Comparison of ENCODE assay signal across 2 worm cellular contexts in the genomic region with DNA sequence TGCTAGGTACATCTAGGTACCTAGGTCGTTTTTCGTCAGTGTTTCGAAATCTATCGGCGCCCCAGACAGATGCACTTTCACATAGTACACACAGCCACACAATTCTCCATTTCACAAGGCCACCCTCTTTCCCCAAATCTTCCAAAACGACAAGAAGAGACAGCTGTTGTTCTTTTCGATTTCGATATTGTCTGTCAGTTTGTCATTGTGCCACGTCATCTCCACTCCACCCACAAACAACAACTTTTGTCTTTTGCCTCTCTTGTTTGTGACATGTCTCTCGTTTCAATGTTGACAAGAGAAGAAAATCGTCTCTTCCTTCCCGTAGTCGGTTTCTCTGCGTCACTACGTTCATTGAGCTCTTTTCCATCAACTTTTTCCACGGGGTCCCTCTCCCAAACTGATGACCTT.
TF ChIP-seq lines count a peak whose summit lies in the region.

No protein-coding gene starts in this region.

TF ChIP-seq in whole organism, L2 larva, 48 proteins besides CTCF, POLR2A, EP300 and RAD21 (continued from another document):
- peak; percentile 76 for TF ChIP-seq sma-3 (GFP tag; optimal IDR thresholded peaks at IDR 0.05; lab: Kevin White, UChicago)
- peak; percentile 57 for TF ChIP-seq fos-1 (tag; optimal IDR thresholded peaks at IDR 0.05; lab: Kevin White, UChicago)
- peak; percentile 99 for TF ChIP-seq crh-2 (tag; optimal IDR thresholded peaks at IDR 0.05; lab: Kevin White, UChicago)
- TF ChIP-seq C34F6.9 (tag; optimal IDR thresholded peaks at IDR 0.05; lab: Kevin White, UChicago) = peak; percentile 87
- TF ChIP-seq egl-27 (tag; optimal IDR thresholded peaks at IDR 0.05; lab: Kevin White, UChicago) = peak; percentile 74
- TF ChIP-seq lsy-2 (tag; optimal IDR thresholded peaks at IDR 0.05; lab: Kevin White, UChicago) = peak in 1 of 2 experiments; percentile 82
- TF ChIP-seq lin-11 (tag; optimal IDR thresholded peaks at IDR 0.05; lab: Kevin White, UChicago) = no peak
- no peak for TF ChIP-seq elt-3 (tag; optimal IDR thresholded peaks at IDR 0.05; lab: Kevin White, UChicago)
- no peak for TF ChIP-seq gmeb-1 (tag; optimal IDR thresholded peaks at IDR 0.05; lab: Kevin White, UChicago)
- TF ChIP-seq ztf-11 (tag; optimal IDR thresholded peaks at IDR 0.05; lab: Kevin White, UChicago) = no peak
- TF ChIP-seq nhr-129 (tag; optimal IDR thresholded peaks at IDR 0.05; lab: Kevin White, UChicago) = peak; percentile 96
- TF ChIP-seq lin-13 (GFP tag; optimal IDR thresholded peaks at IDR 0.05; lab: Kevin White, UChicago) = peak; percentile 61
- TF ChIP-seq nhr-77 (tag; optimal IDR thresholded peaks at IDR 0.05; lab: Kevin White, UChicago) = no peak
- peak; percentile 30 for TF ChIP-seq sem-4 (tag; optimal IDR thresholded peaks at IDR 0.05; lab: Kevin White, UChicago)
- peak in 1 of 2 experiments; percentile 60 for TF ChIP-seq mdl-1 (tag; optimal IDR thresholded peaks at IDR 0.05; lab: Kevin White, UChicago)
- TF ChIP-seq nhr-6 (tag; optimal IDR thresholded peaks at IDR 0.05; lab: Kevin White, UChicago) = peak; percentile 82
- TF ChIP-seq unc-55 (GFP tag; optimal IDR thresholded peaks at IDR 0.05; lab: Kevin White, UChicago) = peak; percentile 7
- TF ChIP-seq elt-1 (tag; optimal IDR thresholded peaks at IDR 0.05; lab: Kevin White, UChicago) = no peak
- no peak for TF ChIP-seq R02D3.7 (tag; optimal IDR thresholded peaks at IDR 0.05; lab: Kevin White, UChicago)
- TF ChIP-seq unc-39 (tag; optimal IDR thresholded peaks at IDR 0.05; lab: Kevin White, UChicago) = no peak

TF ChIP-seq in whole organism, L4 larva, 104 proteins besides CTCF, POLR2A, EP300 and RAD21 (continued from another document):
- no peak for TF ChIP-seq F10B5.3 (tag; optimal IDR thresholded peaks at IDR 0.05; lab: Kevin White, UChicago)
- no peak for TF ChIP-seq zip-2 (tag; optimal IDR thresholded peaks at IDR 0.05; lab: Kevin White, UChicago)
- peak; percentile 50; the same call in 1 of the 2 replicates for TF ChIP-seq T26A8.4 (GFP tag; IDR thresholded peaks at IDR 0.05; lab: Robert Waterston, UW)
- TF ChIP-seq lin-1 (GFP tag; IDR thresholded peaks at IDR 0.05; lab: Robert Waterston, UW) = no peak
- no peak for TF ChIP-seq zip-11 (GFP tag; IDR thresholded peaks at IDR 0.05; lab: Robert Waterston, UW)
- peak; percentile 62 for TF ChIP-seq nhr-28 (tag; optimal IDR thresholded peaks at IDR 0.05; lab: Kevin White, UChicago)
- no peak for TF ChIP-seq ceh-44 (GFP tag; IDR thresholded peaks at IDR 0.05; lab: Robert Waterston, UW)
- TF ChIP-seq php-3 (GFP tag; IDR thresholded peaks at IDR 0.05; lab: Robert Waterston, UW) = no peak
- TF ChIP-seq jun-1 (tag; optimal IDR thresholded peaks at IDR 0.05; lab: Kevin White, UChicago) = peak; percentile 34
- TF ChIP-seq fkh-10 (GFP tag; optimal IDR thresholded peaks at IDR 0.05; lab: Kevin White, UChicago) = no peak
- TF ChIP-seq rbr-2 (tag; optimal IDR thresholded peaks at IDR 0.05; lab: Kevin White, UChicago) = peak; percentile 61
- TF ChIP-seq set-16 (GFP tag; IDR thresholded peaks at IDR 0.05; lab: Robert Waterston, UW) = no peak
- peak in 1 of 2 experiments; percentile 78 for TF ChIP-seq mdl-1 (tag; optimal IDR thresholded peaks at IDR 0.05; lab: Kevin White, UChicago)
- no peak for TF ChIP-seq dpl-1 (GFP tag; optimal IDR thresholded peaks at IDR 0.05; lab: Kevin White, UChicago)
- no peak for TF ChIP-seq vab-7 (GFP tag; IDR thresholded peaks at IDR 0.05; lab: Robert Waterston, UW)
- TF ChIP-seq daf-19 (GFP tag; conservative IDR thresholded peaks at IDR 0.05; lab: Robert Waterston, UW) = no peak
- peak; percentile 83 for TF ChIP-seq hlh-30 (tag; optimal IDR thresholded peaks at IDR 0.05; lab: Kevin White, UChicago; ENCODE audit: insufficient read depth)
- no peak for TF ChIP-seq cey-2 (tag; optimal IDR thresholded peaks at IDR 0.05; lab: Kevin White, UChicago; ENCODE audit: borderline replicate concordance, insufficient read depth)
- no peak for TF ChIP-seq snpc-1.2 (GFP tag; IDR thresholded peaks at IDR 0.05; lab: Robert Waterston, UW)
- TF ChIP-seq pha-4 (GFP tag; IDR thresholded peaks at IDR 0.05; lab: Robert Waterston, UW) = no peak
- TF ChIP-seq pha-4 (tag; optimal IDR thresholded peaks at IDR 0.05; lab: Kevin White, UChicago) = peak; percentile 93
- peak; percentile 29 for TF ChIP-seq mxl-3 (GFP tag; optimal IDR thresholded peaks at IDR 0.05; lab: Kevin White, UChicago)
- peak; percentile 16 for TF ChIP-seq ama-1 (optimal IDR thresholded peaks at IDR 0.05; lab: Kevin White, UChicago)
- peak in 1 of 2 experiments; percentile 57 for TF ChIP-seq lsy-2 (tag; optimal IDR thresholded peaks at IDR 0.05; lab: Kevin White, UChicago)
- no peak for TF ChIP-seq pqm-1 (tag; optimal IDR thresholded peaks at IDR 0.05; lab: Kevin White, UChicago)
- TF ChIP-seq nhr-25 (tag; optimal IDR thresholded peaks at IDR 0.05; lab: Kevin White, UChicago; ENCODE audit: borderline replicate concordance, insufficient read depth) = peak; percentile 83
- TF ChIP-seq ceh-32 (tag; optimal IDR thresholded peaks at IDR 0.05; lab: Kevin White, UChicago; ENCODE audit: poor library complexity) = no peak
- peak; percentile 8 for TF ChIP-seq nhr-77 (tag; optimal IDR thresholded peaks at IDR 0.05; lab: Kevin White, UChicago)
- no peak for TF ChIP-seq Y75B8A.6 (GFP tag; IDR thresholded peaks at IDR 0.05; lab: Robert Waterston, UW)
- TF ChIP-seq ceh-20 (GFP tag; IDR thresholded peaks at IDR 0.05; lab: Robert Waterston, UW) = peak; percentile 58; the same call in 1 of the 2 replicates
- TF ChIP-seq nhr-11 (tag; optimal IDR thresholded peaks at IDR 0.05; lab: Kevin White, UChicago) = peak; percentile 92
- peak; percentile 47 for TF ChIP-seq nhr-6 (tag; optimal IDR thresholded peaks at IDR 0.05; lab: Kevin White, UChicago)
- no peak for TF ChIP-seq tag-97 (GFP tag; IDR thresholded peaks at IDR 0.05; lab: Robert Waterston, UW)
- peak; percentile 50 for TF ChIP-seq dmd-6 (GFP tag; IDR thresholded peaks at IDR 0.05; lab: Robert Waterston, UW)
- TF ChIP-seq arid-1 (GFP tag; conservative IDR thresholded peaks at IDR 0.05; lab: Robert Waterston, UW) = no peak
- no peak for TF ChIP-seq ceh-82 (tag; optimal IDR thresholded peaks at IDR 0.05; lab: Kevin White, UChicago)
- no peak for TF ChIP-seq F37D6.2 (tag; optimal IDR thresholded peaks at IDR 0.05; lab: Kevin White, UChicago)
- no peak for TF ChIP-seq F49E8.2 (tag; optimal IDR thresholded peaks at IDR 0.05; lab: Kevin White, UChicago; ENCODE audit: borderline replicate concordance)
- TF ChIP-seq mdt-29 (GFP tag; IDR thresholded peaks at IDR 0.05; lab: Robert Waterston, UW) = no peak
- TF ChIP-seq gei-8 (GFP tag; optimal IDR thresholded peaks at IDR 0.05; lab: Kevin White, UChicago) = no peak
- TF ChIP-seq nhr-237 (tag; optimal IDR thresholded peaks at IDR 0.05; lab: Kevin White, UChicago) = no peak
- TF ChIP-seq nhr-48 (tag; optimal IDR thresholded peaks at IDR 0.05; lab: Kevin White, UChicago) = no peak
- no peak for TF ChIP-seq ztf-11 (tag; optimal IDR thresholded peaks at IDR 0.05; lab: Kevin White, UChicago)
- no peak for TF ChIP-seq lin-29 (GFP tag; IDR thresholded peaks at IDR 0.05; lab: Robert Waterston, UW)
- no peak for TF ChIP-seq dmd-9 (GFP tag; IDR thresholded peaks at IDR 0.05; lab: Robert Waterston, UW)
- peak; percentile 23 for TF ChIP-seq mes-2 (tag; optimal IDR thresholded peaks at IDR 0.05; lab: Kevin White, UChicago; ENCODE audit: poor library complexity, severe bottlenecking)
- no peak for TF ChIP-seq duxl-1 (tag; optimal IDR thresholded peaks at IDR 0.05; lab: Kevin White, UChicago; ENCODE audit: poor library complexity)
- peak in 1 of 2 experiments; percentile 99 for TF ChIP-seq daf-16 (GFP tag; optimal IDR thresholded peaks at IDR 0.05; lab: Kevin White, UChicago)
- TF ChIP-seq daf-16 (tag; optimal IDR thresholded peaks at IDR 0.05; lab: Kevin White, UChicago) = peak; percentile 93
